Worm (Caenorhabditis elegans): ENCODE measurements around the gene C55C3.1.

DNA sequence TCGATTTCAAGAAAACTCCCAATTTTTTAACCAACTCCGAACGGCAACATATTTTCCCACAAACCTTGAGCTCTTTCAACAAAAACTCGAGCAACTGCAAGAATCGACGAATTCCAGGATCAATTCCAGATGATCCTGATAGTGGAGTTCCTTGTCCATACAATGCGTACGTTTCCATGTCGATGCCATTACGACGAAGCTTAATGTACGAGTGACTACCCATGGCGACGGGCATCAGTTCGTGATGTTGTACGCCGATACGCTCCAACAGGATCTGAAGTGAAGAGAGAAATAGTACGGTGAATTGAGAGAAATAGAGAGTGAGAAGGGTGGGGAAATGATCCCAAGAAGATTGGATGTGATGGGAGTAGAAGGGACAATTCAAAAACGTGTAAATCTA, 46.8 kb upstream of the C55C3.1 start:
- no peak for TF ChIP-seq med-1 (GFP tag; optimal IDR thresholded peaks at IDR 0.05; ENCODE audit: insufficient read depth)
- TF ChIP-seq ztf-23 (GFP tag; IDR thresholded peaks at IDR 0.05), result no peak
- no peak for TF ChIP-seq ztf-29 (GFP tag; IDR thresholded peaks at IDR 0.05)
- TF ChIP-seq T22C8.4 (GFP tag; IDR thresholded peaks at IDR 0.05), result no peak
- no peak for TF ChIP-seq klf-2 (GFP tag; conservative IDR thresholded peaks at IDR 0.05)
- no peak for TF ChIP-seq tab-1 (GFP tag; IDR thresholded peaks at IDR 0.05)

All from whole organism, midembryonic.